Worm (Caenorhabditis elegans): Measurements from ENCODE around the gene F13B12.6.

F13B12.6 gene

ce11 chrIV:10463127-10463526, 45.4 kb upstream of the F13B12.6 start:
- no peak for TF ChIP-seq unc-39 (tag; optimal IDR thresholded peaks at IDR 0.05)
- no peak for TF ChIP-seq elt-3 (tag; optimal IDR thresholded peaks at IDR 0.05)
- TF ChIP-seq R02D3.7 (tag; optimal IDR thresholded peaks at IDR 0.05): no peak
- no peak for TF ChIP-seq unc-62 (GFP tag; optimal IDR thresholded peaks at IDR 0.05)
- TF ChIP-seq aly-2 (tag; optimal IDR thresholded peaks at IDR 0.05): no peak
- TF ChIP-seq Y55F3AM.14 (GFP tag; optimal IDR thresholded peaks at IDR 0.05): no peak
- TF ChIP-seq C34F6.9 (tag; optimal IDR thresholded peaks at IDR 0.05): no peak
- TF ChIP-seq nhr-25 (tag; optimal IDR thresholded peaks at IDR 0.05): no peak
- TF ChIP-seq unc-55 (GFP tag; optimal IDR thresholded peaks at IDR 0.05): no peak
- TF ChIP-seq gmeb-1 (tag; optimal IDR thresholded peaks at IDR 0.05): peak; percentile 62
- no peak for TF ChIP-seq mbf-1 (tag; optimal IDR thresholded peaks at IDR 0.05)
- no peak for TF ChIP-seq lin-11 (tag; optimal IDR thresholded peaks at IDR 0.05)
- TF ChIP-seq egl-27 (tag; optimal IDR thresholded peaks at IDR 0.05): no peak
- TF ChIP-seq nhr-21 (tag; optimal IDR thresholded peaks at IDR 0.05): no peak
- TF ChIP-seq nhr-23 (tag; optimal IDR thresholded peaks at IDR 0.05): no peak
- TF ChIP-seq fos-1 (tag; optimal IDR thresholded peaks at IDR 0.05): peak; percentile 98
- TF ChIP-seq sma-3 (GFP tag; optimal IDR thresholded peaks at IDR 0.05): peak; percentile 17
- TF ChIP-seq mab-5 (tag; optimal IDR thresholded peaks at IDR 0.05): no peak
- TF ChIP-seq nhr-129 (tag; optimal IDR thresholded peaks at IDR 0.05): no peak
- no peak for TF ChIP-seq nhr-77 (tag; optimal IDR thresholded peaks at IDR 0.05)
- peak; percentile 79 for TF ChIP-seq sma-9 (GFP tag; optimal IDR thresholded peaks at IDR 0.05)
- TF ChIP-seq sma-9 (tag; optimal IDR thresholded peaks at IDR 0.05): no peak
- TF ChIP-seq crh-2 (tag; optimal IDR thresholded peaks at IDR 0.05): peak; percentile 33
- no peak for TF ChIP-seq nhr-12 (tag; optimal IDR thresholded peaks at IDR 0.05)
- TF ChIP-seq ztf-4 (tag; optimal IDR thresholded peaks at IDR 0.05): no peak
- TF ChIP-seq nhr-237 (tag; optimal IDR thresholded peaks at IDR 0.05): no peak
- TF ChIP-seq ZK546.5 (tag; optimal IDR thresholded peaks at IDR 0.05): no peak
- no peak for TF ChIP-seq snpc-4 (tag; optimal IDR thresholded peaks at IDR 0.05)
- TF ChIP-seq alr-1 (tag; optimal IDR thresholded peaks at IDR 0.05): no peak

DNA sequence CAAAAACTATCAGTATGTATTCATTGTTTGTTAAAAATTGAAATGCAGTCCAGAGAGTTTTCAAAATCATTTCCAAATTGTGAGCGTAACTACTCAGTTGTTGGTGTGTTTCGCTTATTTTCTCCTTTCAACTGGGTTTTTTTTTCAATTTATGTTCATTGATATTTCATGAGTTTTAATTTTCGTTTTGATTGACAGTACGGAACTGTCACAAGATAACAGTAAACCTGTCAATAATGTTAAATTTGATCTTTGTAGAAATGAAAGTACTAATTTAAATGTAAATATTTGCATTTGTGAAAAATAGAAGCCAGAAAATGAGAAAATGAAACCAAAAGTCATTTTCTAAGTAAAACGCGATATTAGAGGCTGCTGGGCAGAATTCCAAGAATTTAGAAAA, 44.9 kb upstream of the F13B12.6 start:
- TF ChIP-seq lsy-2 (tag; optimal IDR thresholded peaks at IDR 0.05) (no peak), egl-27 (tag; optimal IDR thresholded peaks at IDR 0.05) (no peak), lin-13 (GFP tag; optimal IDR thresholded peaks at IDR 0.05) (no peak), zag-1 (tag; optimal IDR thresholded peaks at IDR 0.05) (no peak), lin-11 (tag; optimal IDR thresholded peaks at IDR 0.05) (no peak), skn-1 (tag; optimal IDR thresholded peaks at IDR 0.05) (no peak), gmeb-1 (tag; optimal IDR thresholded peaks at IDR 0.05) (no peak), peb-1 (tag; optimal IDR thresholded peaks at IDR 0.05) (no peak)

ce11 chrIV:10461767-10462166, 44.1 kb upstream of the F13B12.6 start, which contains the start of gene mec-3:
Gene mec-3 (minus strand): TSS chrIV:10461867.
- TF ChIP-seq dmd-4 (tag; optimal IDR thresholded peaks at IDR 0.05): no peak
- peak; percentile 66 for TF ChIP-seq unc-55 (GFP tag; optimal IDR thresholded peaks at IDR 0.05)
- no peak for TF ChIP-seq elt-3 (tag; optimal IDR thresholded peaks at IDR 0.05)

DNA sequence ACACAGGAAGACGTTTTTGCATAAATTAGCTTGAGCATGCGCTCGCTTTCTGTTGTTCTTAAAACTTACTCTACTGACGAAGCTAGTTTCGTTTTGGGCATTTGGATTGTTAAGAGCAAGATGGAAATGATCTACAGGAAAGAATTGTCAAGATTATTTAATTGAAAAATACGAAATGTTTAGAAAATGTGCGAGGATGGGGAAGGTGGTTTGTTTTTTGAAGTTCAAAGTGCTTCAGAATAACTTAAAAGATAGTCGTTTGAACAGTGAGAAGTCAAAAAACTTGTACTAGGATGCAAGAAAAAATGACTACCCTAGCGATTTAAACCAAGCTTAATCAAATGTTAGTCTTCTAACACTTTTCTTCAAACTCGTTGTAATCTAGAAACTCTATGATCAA, 39.5 kb upstream of the F13B12.6 start, which contains the start of gene srb-17:
srb-17 (minus strand) TSS at position 101 of the 400 bp plus-strand sequence.
- TF ChIP-seq nhr-129 (tag; optimal IDR thresholded peaks at IDR 0.05): no peak
- no peak for TF ChIP-seq ama-1 (optimal IDR thresholded peaks at IDR 0.05)
- no peak for TF ChIP-seq elt-1 (tag; optimal IDR thresholded peaks at IDR 0.05)
- no peak for TF ChIP-seq ceh-16 (tag; optimal IDR thresholded peaks at IDR 0.05)
- no peak for TF ChIP-seq nhr-237 (tag; optimal IDR thresholded peaks at IDR 0.05)
- no peak for TF ChIP-seq dmd-4 (tag; optimal IDR thresholded peaks at IDR 0.05)
- TF ChIP-seq fos-1 (tag; optimal IDR thresholded peaks at IDR 0.05): no peak
- no peak for TF ChIP-seq nhr-6 (tag; optimal IDR thresholded peaks at IDR 0.05)
- no peak for TF ChIP-seq sma-9 (GFP tag; optimal IDR thresholded peaks at IDR 0.05)
- TF ChIP-seq sma-9 (tag; optimal IDR thresholded peaks at IDR 0.05): no peak
- TF ChIP-seq unc-62 (GFP tag; optimal IDR thresholded peaks at IDR 0.05): no peak

Data from whole organism, L2 larva.